Fruit fly (Drosophila melanogaster): Measurements from ENCODE around the gene CG1907.

CG1907 gene

DNA sequence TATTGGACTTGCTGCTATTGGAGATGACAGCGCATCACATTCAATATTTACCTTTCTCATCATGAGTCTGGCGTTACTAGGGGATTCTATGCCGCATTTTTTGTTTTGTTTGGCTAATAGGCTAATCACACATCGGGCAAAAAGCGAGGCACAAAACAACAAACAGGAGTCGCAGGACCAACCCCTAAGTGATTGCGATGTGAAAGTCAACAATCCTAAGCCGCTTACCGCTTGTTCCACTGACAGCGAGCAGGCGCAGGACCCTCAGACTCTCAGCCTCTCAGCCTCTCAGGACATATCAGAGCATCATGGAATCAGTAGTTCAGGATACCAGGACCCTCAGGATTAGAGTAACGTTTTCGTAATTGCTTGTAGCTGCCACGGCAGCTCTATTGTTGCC is 42.9 kb upstream of the CG1907 start:
- TF ChIP-seq Med (GFP tag): peak; percentile 15
- TF ChIP-seq sqz (GFP tag; optimal IDR thresholded peaks at IDR 0.05): peak; percentile 4
- TF ChIP-seq Kr (GFP tag; optimal IDR thresholded peaks at IDR 0.05): no peak
- no peak for TF ChIP-seq hb (GFP tag; IDR thresholded peaks at IDR 0.05; ENCODE audit: partially characterized antibody)
- no peak for TF ChIP-seq toy (GFP tag; IDR thresholded peaks at IDR 0.05)
- TF ChIP-seq Eip74EF (GFP tag; optimal IDR thresholded peaks at IDR 0.05): no peak
- no peak for TF ChIP-seq row (GFP tag; IDR thresholded peaks at IDR 0.05)
- peak; percentile 92 for TF ChIP-seq oc (tag; optimal IDR thresholded peaks at IDR 0.05)
- TF ChIP-seq CG7839 (tag; optimal IDR thresholded peaks at IDR 0.05): no peak
- no peak for TF ChIP-seq Usf (GFP tag; optimal IDR thresholded peaks at IDR 0.05)
- TF ChIP-seq tll (GFP tag; optimal IDR thresholded peaks at IDR 0.05): peak in 1 of 2 experiments; percentile 83
- TF ChIP-seq pros (GFP tag; optimal IDR thresholded peaks at IDR 0.05): peak; percentile 35
- TF ChIP-seq HHEX (GFP tag; optimal IDR thresholded peaks at IDR 0.05): no peak
- TF ChIP-seq lilli (GFP tag; optimal IDR thresholded peaks at IDR 0.05): no peak
- TF ChIP-seq unpg (GFP tag; optimal IDR thresholded peaks at IDR 0.05): no peak

dm6 chr3R:29581420-29581819 is 37.4 kb upstream of the CG1907 start:
- TF ChIP-seq B-H1 (GFP tag; IDR thresholded peaks at IDR 0.05): no peak
- no peak for TF ChIP-seq Kr (GFP tag; optimal IDR thresholded peaks at IDR 0.05)
- TF ChIP-seq Mrtf (GFP tag; IDR thresholded peaks at IDR 0.05): no peak
- TF ChIP-seq CG12219 (GFP tag; optimal IDR thresholded peaks at IDR 0.05): peak; percentile 15
- peak; percentile 7 for TF ChIP-seq CG2875 (GFP tag; optimal IDR thresholded peaks at IDR 0.05)
- TF ChIP-seq cg (GFP tag; optimal IDR thresholded peaks at IDR 0.05): no peak
- peak; percentile 39 for TF ChIP-seq unpg (GFP tag; optimal IDR thresholded peaks at IDR 0.05)
- no peak for TF ChIP-seq Side (GFP tag; optimal IDR thresholded peaks at IDR 0.05)
- TF ChIP-seq CG33557 (GFP tag; optimal IDR thresholded peaks at IDR 0.05): peak; percentile 64
- no peak for TF ChIP-seq fu2 (GFP tag; optimal IDR thresholded peaks at IDR 0.05)
- TF ChIP-seq chn (GFP tag; optimal IDR thresholded peaks at IDR 0.05): no peak
- TF ChIP-seq phol (tag; optimal IDR thresholded peaks at IDR 0.05): peak; percentile 58
- peak; percentile 47 for TF ChIP-seq gsb-n (tag; optimal IDR thresholded peaks at IDR 0.05)
- TF ChIP-seq HHEX (GFP tag; optimal IDR thresholded peaks at IDR 0.05): peak; percentile 28
- peak; percentile 40 for TF ChIP-seq CG6813 (GFP tag; optimal IDR thresholded peaks at IDR 0.05)
- TF ChIP-seq Atf-2 (GFP tag; optimal IDR thresholded peaks at IDR 0.05): no peak
- TF ChIP-seq Med (GFP tag): peak; percentile 20
- peak; percentile 11 for TF ChIP-seq CG10543 (GFP tag; optimal IDR thresholded peaks at IDR 0.05)
- TF ChIP-seq hth (optimal IDR thresholded peaks at IDR 0.05): no peak
- TF ChIP-seq Blimp-1 (GFP tag; optimal IDR thresholded peaks at IDR 0.05): peak; percentile 53
- TF ChIP-seq CG4404 (GFP tag; IDR thresholded peaks at IDR 0.05): no peak
- no peak for TF ChIP-seq mam (GFP tag; optimal IDR thresholded peaks at IDR 0.05)
- TF ChIP-seq CG8290 (GFP tag; optimal IDR thresholded peaks at IDR 0.05): no peak
- TF ChIP-seq CG8290 (tag; optimal IDR thresholded peaks at IDR 0.05): no peak
- peak; percentile 64 for TF ChIP-seq CG9727 (GFP tag; optimal IDR thresholded peaks at IDR 0.05)
- TF ChIP-seq HLH3B (GFP tag; IDR thresholded peaks at IDR 0.05): 0 out of 2 replicates have a peak, but pooled peaks have one; percentile 30
- TF ChIP-seq CG1602 (GFP tag; optimal IDR thresholded peaks at IDR 0.05): peak; percentile 16
- no peak for TF ChIP-seq da (GFP tag; optimal IDR thresholded peaks at IDR 0.05)
- TF ChIP-seq CG7357 (GFP tag; IDR thresholded peaks at IDR 0.05): no peak
- TF ChIP-seq CG1529 (GFP tag; optimal IDR thresholded peaks at IDR 0.05): peak; percentile 29
- peak; percentile 6 for TF ChIP-seq CG11723 (GFP tag; optimal IDR thresholded peaks at IDR 0.05)
- TF ChIP-seq CG13296 (GFP tag; optimal IDR thresholded peaks at IDR 0.05): peak; percentile 12
- no peak for TF ChIP-seq dati (GFP tag; IDR thresholded peaks at IDR 0.05)
- no peak for TF ChIP-seq CG6175 (GFP tag; IDR thresholded peaks at IDR 0.05)
- 0 out of 3 replicates have a peak, but pooled peaks have one; percentile 18 for TF ChIP-seq dysf (GFP tag; IDR thresholded peaks at IDR 0.05)
- TF ChIP-seq CG17802 (tag; optimal IDR thresholded peaks at IDR 0.05): no peak
- peak; percentile 61 for TF ChIP-seq CG7556 (GFP tag; optimal IDR thresholded peaks at IDR 0.05)
- TF ChIP-seq so (GFP tag; IDR thresholded peaks at IDR 0.05): no peak
- no peak for TF ChIP-seq esg (GFP tag; conservative IDR thresholded peaks at IDR 0.05)
